Fruit fly (Drosophila melanogaster) whole organism, wandering third instar larva: ENCODE data around the gene vari.

Experiments
- Abd-B ChIP-seq: fragments of >200 bp; optimal IDR thresholded peaks from 2 replicates; lab custom pipeline; 2017; ENCODE audit warnings: missing biosample characterization, missing genetic modification characterization
- CG32264 ChIP-seq: fragments of 200-800 bp; sonication (Bioruptor generic); optimal IDR thresholded peaks from 2 replicates; lab custom pipeline; 2016; ENCODE audit warnings: missing biosample characterization, missing genetic modification characterization
- CG9705 ChIP-seq: fragments of 200-800 bp; sonication (Bioruptor generic); optimal IDR thresholded peaks from 2 replicates; lab custom pipeline; 2018; ENCODE audit warnings: missing biosample characterization, mild to moderate bottlenecking, missing genetic modification characterization
- CrebA ChIP-seq: fragments of 200-800 bp; sonication (Bioruptor generic); optimal IDR thresholded peaks from 2 replicates; lab custom pipeline; 2016; ENCODE audit warnings: missing biosample characterization, mild to moderate bottlenecking, missing genetic modification characterization, borderline replicate concordance
- Dfd ChIP-seq: fragments of >200 bp; optimal IDR thresholded peaks from 2 replicates; lab custom pipeline; 2017; ENCODE audit warnings: missing biosample characterization, missing genetic modification characterization
- Dif ChIP-seq: fragments of 200-275, 200-300 bp; sonication (Bioruptor generic); optimal IDR thresholded peaks from 2 replicates; lab custom pipeline; 2018; ENCODE audit warnings: missing biosample characterization, missing genetic modification characterization; ENCODE audit not compliant: partially characterized antibody
- GATAd ChIP-seq: sonication (Bioruptor generic); optimal IDR thresholded peaks from 2 replicates; lab custom pipeline; 2016; ENCODE audit warnings: missing biosample characterization, missing genetic modification characterization
- HLH106 ChIP-seq: fragments of 200-800 bp; optimal IDR thresholded peaks from 3 replicates; lab custom pipeline; 2019; ENCODE audit warnings: missing biosample characterization, mild to moderate bottlenecking, missing genetic modification characterization, moderate library complexity
- Hnf4 ChIP-seq: fragments of 200-800 bp; sonication (Bioruptor generic); optimal IDR thresholded peaks from 2 replicates; lab custom pipeline; 2016; ENCODE audit warnings: missing biosample characterization, mild to moderate bottlenecking, missing genetic modification characterization
- Hr78 ChIP-seq: fragments of >200 bp; optimal IDR thresholded peaks from 2 replicates; lab custom pipeline; 2017; ENCODE audit warnings: missing biosample characterization, missing genetic modification characterization
- Hr83 ChIP-seq: fragments of 200-300 bp; sonication (Bioruptor generic); optimal IDR thresholded peaks from 2 replicates; lab custom pipeline; 2016; ENCODE audit warnings: missing biosample characterization, mild to moderate bottlenecking, missing genetic modification characterization, moderate library complexity; ENCODE audit not compliant: poor library complexity, severe bottlenecking
- Jra ChIP-seq: sonication (Bioruptor generic); optimal IDR thresholded peaks from 2 replicates; lab custom pipeline; 2016; ENCODE audit warnings: missing biosample characterization, missing genetic modification characterization
- Mio ChIP-seq: sonication (Bioruptor generic); optimal IDR thresholded peaks from 2 replicates; lab custom pipeline; 2016; ENCODE audit warnings: missing biosample characterization, missing genetic modification characterization
- Myc ChIP-seq: fragments of >200 bp; optimal IDR thresholded peaks from 2 replicates; lab custom pipeline; 2017
- N ChIP-seq: fragments of >200 bp; optimal IDR thresholded peaks from 2 replicates; lab custom pipeline; 2018; ENCODE audit warnings: missing biosample characterization, missing external identifiers, missing genetic modification characterization
- OdsH ChIP-seq: fragments of 200-800 bp; sonication (Bioruptor generic); optimal IDR thresholded peaks from 2 replicates; lab custom pipeline; 2016; ENCODE audit warnings: missing biosample characterization, mild to moderate bottlenecking, missing genetic modification characterization
- Rel ChIP-seq, 2 experiments: fragments of 200-800 bp; sonication (Bioruptor generic) in 1 of 2; optimal IDR thresholded peaks; 2 replicates in 1 of 2; 3 replicates in 1 of 2; lab custom pipeline; 2016 to 2019; ENCODE audit warnings: mild to moderate bottlenecking in 2 of 2, missing biosample characterization in 2 of 2, missing genetic modification characterization in 2 of 2, moderate library complexity in 1 of 2
- Sp1 ChIP-seq: fragments of 200-800 bp; sonication (Bioruptor generic); optimal IDR thresholded peaks from 3 replicates; lab custom pipeline; 2019; ENCODE audit warnings: missing biosample characterization, mild to moderate bottlenecking, missing genetic modification characterization, moderate library complexity
- Vsx2 ChIP-seq: fragments of 200-300, 225-300 bp; sonication (Bioruptor generic); optimal IDR thresholded peaks from 2 replicates; lab custom pipeline; 2018; ENCODE audit warnings: missing biosample characterization, missing genetic modification characterization; ENCODE audit not compliant: partially characterized antibody
- br ChIP-seq: fragments of 200-800 bp; sonication (Bioruptor generic); optimal IDR thresholded peaks from 2 replicates; lab custom pipeline; 2016; ENCODE audit warnings: missing biosample characterization, missing genetic modification characterization
- brk ChIP-seq: fragments of 200-800 bp; sonication (Bioruptor generic); optimal IDR thresholded peaks from 2 replicates; lab custom pipeline; 2016; ENCODE audit warnings: missing biosample characterization, mild to moderate bottlenecking, missing genetic modification characterization
- dl ChIP-seq, 2 experiments: fragments of 175-275, 200-275 bp in 1 of 2; fragments of 200-275 bp in 1 of 2; sonication (Bioruptor generic); optimal IDR thresholded peaks; lab custom pipeline; 2018; ENCODE audit warnings: mild to moderate bottlenecking in 2 of 2, missing biosample characterization in 2 of 2, missing genetic modification characterization in 2 of 2, moderate library complexity in 2 of 2; ENCODE audit not compliant: partially characterized antibody in 2 of 2, insufficient read depth in 1 of 2
- dmrt93B ChIP-seq: fragments of 200-800 bp; sonication (Bioruptor generic); optimal IDR thresholded peaks from 2 replicates; lab custom pipeline; 2018; ENCODE audit warnings: missing biosample characterization, mild to moderate bottlenecking, missing genetic modification characterization
- dsf ChIP-seq: sonication (Bioruptor generic); optimal IDR thresholded peaks from 2 replicates; lab custom pipeline; 2016; ENCODE audit warnings: missing biosample characterization, missing genetic modification characterization, borderline replicate concordance
- ey ChIP-seq: fragments of 200-800 bp; sonication (Bioruptor generic); optimal IDR thresholded peaks from 2 replicates; lab custom pipeline; 2016; ENCODE audit warnings: missing biosample characterization, missing genetic modification characterization
- foxo ChIP-seq, 2 experiments: fragments of 200-800 bp; sonication (Bioruptor generic); optimal IDR thresholded peaks; 2 replicates in 1 of 2; 3 replicates in 1 of 2; lab custom pipeline; 2016 to 2017; ENCODE audit warnings: missing biosample characterization in 2 of 2, missing genetic modification characterization in 2 of 2
- fru ChIP-seq: fragments of 200-800 bp; sonication (Bioruptor generic); optimal IDR thresholded peaks from 3 replicates; lab custom pipeline; 2016; ENCODE audit warnings: missing biosample characterization, mild to moderate bottlenecking, missing genetic modification characterization
- h ChIP-seq: fragments of 200-800 bp; sonication (Bioruptor generic); optimal IDR thresholded peaks from 3 replicates; lab custom pipeline; 2016; ENCODE audit warnings: missing biosample characterization, mild to moderate bottlenecking, missing genetic modification characterization
- jim ChIP-seq: fragments of 175-275, 200-325 bp; sonication (Bioruptor generic); optimal IDR thresholded peaks from 2 replicates; lab custom pipeline; 2016; ENCODE audit warnings: missing biosample characterization, mild to moderate bottlenecking, missing genetic modification characterization
- lola ChIP-seq: fragments of >200 bp; optimal IDR thresholded peaks from 2 replicates; lab custom pipeline; 2017; ENCODE audit warnings: missing biosample characterization, missing genetic modification characterization
- pan ChIP-seq: fragments of >200 bp; optimal IDR thresholded peaks from 2 replicates; lab custom pipeline; 2017
- psq ChIP-seq: fragments of 200-800 bp; sonication (Bioruptor generic); optimal IDR thresholded peaks from 3 replicates; lab custom pipeline; 2017; ENCODE audit warnings: missing biosample characterization, mild to moderate bottlenecking, missing genetic modification characterization, moderate library complexity
- rgr ChIP-seq: fragments of 200-800 bp; sonication (Bioruptor generic); optimal IDR thresholded peaks from 3 replicates; lab custom pipeline; 2016; ENCODE audit warnings: missing biosample characterization, mild to moderate bottlenecking, missing genetic modification characterization
- sage ChIP-seq: fragments of 200-800 bp; sonication (Bioruptor generic); optimal IDR thresholded peaks from 2 replicates; lab custom pipeline; 2016; ENCODE audit warnings: missing biosample characterization, mild to moderate bottlenecking, missing genetic modification characterization
- sv ChIP-seq: fragments of 200-800 bp; sonication (Bioruptor generic); optimal IDR thresholded peaks from 3 replicates; lab custom pipeline; 2016; ENCODE audit warnings: missing biosample characterization, missing genetic modification characterization
- tai ChIP-seq: sonication (Bioruptor generic); optimal IDR thresholded peaks from 2 replicates; lab custom pipeline; 2016; ENCODE audit warnings: missing biosample characterization, missing genetic modification characterization
- usp ChIP-seq: fragments of >200 bp; optimal IDR thresholded peaks from 2 replicates; lab custom pipeline; 2017; ENCODE audit warnings: missing biosample characterization, missing genetic modification characterization
- woc ChIP-seq: sonication (Bioruptor generic); optimal IDR thresholded peaks from 2 replicates; lab custom pipeline; 2016; ENCODE audit warnings: missing biosample characterization, mild to moderate bottlenecking, missing genetic modification characterization

Gene vari

dm6 chr2L:20787271-20787791 is 9.5 kb downstream of the vari start, which contains the start of gene Pomp:
Gene Pomp (plus strand): TSS chr2L:20787656.
- no peak for TF ChIP-seq lola (GFP tag; lab: Kevin White, UChicago)
- peak; percentile 44 for TF ChIP-seq ey (GFP tag; lab: Kevin White, UChicago)
- peak; percentile 78 for TF ChIP-seq Myc (lab: Kevin White, UChicago)
- TF ChIP-seq Hr83, result no peak
- TF ChIP-seq Hr78 (GFP tag; lab: Kevin White, UChicago), result no peak
- TF ChIP-seq tai (GFP tag; lab: Kevin White, UChicago), result no peak
- peak; percentile 60 for TF ChIP-seq woc (GFP tag; lab: Kevin White, UChicago)
- no peak for TF ChIP-seq pan (lab: Kevin White, UChicago)
- TF ChIP-seq GATAd (GFP tag; lab: Kevin White, UChicago), result no peak
- peak; percentile 38 for TF ChIP-seq Jra (GFP tag; lab: Kevin White, UChicago)
- TF ChIP-seq Vsx2 (GFP tag; lab: Kevin White, UChicago), result no peak
- TF ChIP-seq Sp1 (GFP tag; lab: Kevin White, UChicago), result peak; percentile 53
- TF ChIP-seq Abd-B (GFP tag; lab: Kevin White, UChicago), result no peak
- no peak for TF ChIP-seq Rel (GFP tag; optimal IDR thresholded peaks at IDR 0.05; lab: Kevin White, UChicago)
- peak; percentile 27 for TF ChIP-seq Rel (tag; optimal IDR thresholded peaks at IDR 0.05; lab: Kevin White, UChicago)
- no peak for TF ChIP-seq CrebA (GFP tag; lab: Kevin White, UChicago)
- TF ChIP-seq Dfd (GFP tag; lab: Kevin White, UChicago), result no peak
- TF ChIP-seq psq (GFP tag; lab: Kevin White, UChicago), result peak; percentile 65
- peak; percentile 74 for TF ChIP-seq OdsH (GFP tag; lab: Kevin White, UChicago)
- no peak for TF ChIP-seq jim (GFP tag; lab: Kevin White, UChicago)
- peak; percentile 54 for TF ChIP-seq fru
- TF ChIP-seq rgr (GFP tag; lab: Kevin White, UChicago), result peak; percentile 76
- TF ChIP-seq sage (GFP tag; lab: Kevin White, UChicago), result peak; percentile 76
- peak; percentile 38 for TF ChIP-seq dmrt93B (GFP tag; lab: Kevin White, UChicago)
- no peak for TF ChIP-seq N (GFP tag; lab: Kevin White, UChicago)
- no peak for TF ChIP-seq usp (GFP tag; lab: Kevin White, UChicago)
- TF ChIP-seq CG32264, result no peak
- TF ChIP-seq sv (GFP tag; lab: Kevin White, UChicago), result peak; percentile 81
- no peak for TF ChIP-seq dl (GFP tag; optimal IDR thresholded peaks at IDR 0.05; lab: Kevin White, UChicago; ENCODE audit: insufficient read depth in 1 of 2, partially characterized antibody in 2 of 2)
- TF ChIP-seq Hnf4 (GFP tag; lab: Kevin White, UChicago), result peak; percentile 77
- TF ChIP-seq CG9705 (GFP tag; lab: Kevin White, UChicago), result no peak
- peak; percentile 71 for TF ChIP-seq HLH106 (tag; lab: Kevin White, UChicago)
- TF ChIP-seq br (GFP tag; lab: Kevin White, UChicago), result peak; percentile 61
- TF ChIP-seq foxo (GFP tag; optimal IDR thresholded peaks at IDR 0.05; lab: Kevin White, UChicago), result peak in 1 of 2 experiments; percentile 82
- TF ChIP-seq h (GFP tag; lab: Kevin White, UChicago), result peak; percentile 84
- TF ChIP-seq Dif (GFP tag; lab: Kevin White, UChicago), result no peak
- TF ChIP-seq dsf (GFP tag; lab: Kevin White, UChicago), result peak; percentile 48
- no peak for TF ChIP-seq Mio (GFP tag; lab: Kevin White, UChicago)
- peak; percentile 80 for TF ChIP-seq brk

dm6 chr2L:20785333-20785732 is 11.5 kb downstream of the vari start:
- TF ChIP-seq foxo (GFP tag; optimal IDR thresholded peaks at IDR 0.05; lab: Kevin White, UChicago), result no peak
- TF ChIP-seq dl (GFP tag; optimal IDR thresholded peaks at IDR 0.05; lab: Kevin White, UChicago; ENCODE audit: insufficient read depth in 1 of 2, partially characterized antibody in 2 of 2), result no peak
- TF ChIP-seq rgr (GFP tag; lab: Kevin White, UChicago), result no peak
- no peak for TF ChIP-seq Jra (GFP tag; lab: Kevin White, UChicago)
- TF ChIP-seq CG9705 (GFP tag; lab: Kevin White, UChicago), result no peak
- no peak for TF ChIP-seq Hnf4 (GFP tag; lab: Kevin White, UChicago)
- TF ChIP-seq HLH106 (tag; lab: Kevin White, UChicago), result no peak
- TF ChIP-seq GATAd (GFP tag; lab: Kevin White, UChicago), result no peak
